Fruit fly (Drosophila melanogaster): Measurements from ENCODE around the gene msd5.

msd5 gene

DNA sequence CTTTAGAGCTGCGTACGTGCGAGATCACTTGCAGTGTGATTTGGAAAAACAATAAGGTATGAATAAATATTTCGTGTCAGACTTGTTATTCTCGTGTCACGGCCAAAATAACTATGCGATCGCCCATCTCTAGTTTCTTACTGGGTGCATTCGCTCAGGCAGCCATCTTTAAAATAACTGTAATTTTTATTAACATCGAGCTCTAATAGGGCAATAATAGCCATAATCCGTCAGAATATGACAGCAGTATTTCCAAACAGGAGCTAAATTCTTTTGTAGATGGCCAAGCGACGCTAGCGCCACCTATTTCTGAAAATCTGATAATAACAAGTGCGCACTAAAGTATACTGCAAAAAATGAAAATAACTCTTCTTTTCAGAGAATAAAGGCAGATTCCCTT lies 19.1 kb upstream of the msd5 start (continued):
- TF ChIP-seq tup (GFP tag; optimal IDR thresholded peaks at IDR 0.05) (no peak), CG4730 (GFP tag; IDR thresholded peaks at IDR 0.05) (no peak), zen (tag; optimal IDR thresholded peaks at IDR 0.05) (peak; percentile 61), Sox100B (GFP tag; optimal IDR thresholded peaks at IDR 0.05) (no peak), tio (GFP tag; optimal IDR thresholded peaks at IDR 0.05) (no peak), MESR4 (GFP tag; optimal IDR thresholded peaks at IDR 0.05) (peak; percentile 7), CG10147 (GFP tag; optimal IDR thresholded peaks at IDR 0.05) (no peak), bbx (GFP tag; IDR thresholded peaks at IDR 0.05; ENCODE audit: partially characterized antibody) (peak; percentile 91), sc (optimal IDR thresholded peaks at IDR 0.05) (no peak), sc (GFP tag; optimal IDR thresholded peaks at IDR 0.05) (no peak), slbo (GFP tag; IDR thresholded peaks at IDR 0.05) (peak; percentile 39; the same call in 1 of the 2 replicates), en (GFP tag; optimal IDR thresholded peaks at IDR 0.05) (no peak), Antp (GFP tag; optimal IDR thresholded peaks at IDR 0.05) (no peak), ranshi (GFP tag; IDR thresholded peaks at IDR 0.05) (no peak), YL-1 (GFP tag; optimal IDR thresholded peaks at IDR 0.05) (peak; percentile 33), inv (GFP tag; IDR thresholded peaks at IDR 0.05; ENCODE audit: partially characterized antibody) (peak; percentile 73), CG10543 (GFP tag; optimal IDR thresholded peaks at IDR 0.05) (no peak), tll (GFP tag; optimal IDR thresholded peaks at IDR 0.05) (peak in 1 of 2 experiments; percentile 11), gfzf (GFP tag; optimal IDR thresholded peaks at IDR 0.05) (peak; percentile 15), CG13287 (GFP tag; IDR thresholded peaks at IDR 0.05; ENCODE audit: partially characterized antibody) (peak; percentile 96), Atf6 (GFP tag; IDR thresholded peaks at IDR 0.05) (0 out of 2 replicates have a peak, but pooled peaks have one; percentile 14), Awh (GFP tag; IDR thresholded peaks at IDR 0.05) (no peak), E2f1 (GFP tag; IDR thresholded peaks at IDR 0.05) (peak; percentile 11; the same call in 1 of the 2 replicates), stwl (tag; optimal IDR thresholded peaks at IDR 0.05) (peak; percentile 79), CG13624 (GFP tag; optimal IDR thresholded peaks at IDR 0.05) (peak; percentile 50), klu (GFP tag; IDR thresholded peaks at IDR 0.05) (no peak), CG30020 (tag; optimal IDR thresholded peaks at IDR 0.05) (peak; percentile 5), CG6175 (GFP tag; IDR thresholded peaks at IDR 0.05) (no peak), CG17361 (GFP tag; IDR thresholded peaks at IDR 0.05) (peak; percentile 40; the same call in 2 of the 3 replicates), CG12104 (GFP tag; optimal IDR thresholded peaks at IDR 0.05) (no peak), Mrtf (GFP tag; IDR thresholded peaks at IDR 0.05) (no peak), CG17612 (GFP tag; IDR thresholded peaks at IDR 0.05) (no peak), CG7271 (tag; optimal IDR thresholded peaks at IDR 0.05) (no peak), ewg (GFP tag; optimal IDR thresholded peaks at IDR 0.05) (peak; percentile 1), yki (optimal IDR thresholded peaks at IDR 0.05) (no peak), sr (GFP tag; IDR thresholded peaks at IDR 0.05) (no peak), CG18011 (GFP tag; optimal IDR thresholded peaks at IDR 0.05) (no peak), Hr78 (GFP tag; optimal IDR thresholded peaks at IDR 0.05) (no peak), Gug (GFP tag; IDR thresholded peaks at IDR 0.05) (peak; percentile 31; the same call in 1 of the 4 replicates), CG3065 (GFP tag; optimal IDR thresholded peaks at IDR 0.05) (no peak), HHEX (GFP tag; optimal IDR thresholded peaks at IDR 0.05) (no peak), CG1024 (GFP tag; IDR thresholded peaks at IDR 0.05) (0 out of 2 replicates have a peak, but pooled peaks have one; percentile 21), CG3281 (GFP tag; optimal IDR thresholded peaks at IDR 0.05) (peak; percentile 22)

All from whole organism, embryonic.